Fruit fly (Drosophila melanogaster) whole organism, embryonic: ENCODE measurements around the gene CG14893.
A peak's percentile ranks its signal among the peaks of the same experiment; 100 is the strongest.

Experiments used
- CG1024 ChIP-seq: fragments of 200-800 bp; sonication (Bioruptor generic); IDR thresholded peaks from 2 replicates; pipeline ENCODE4 v1.3.6; 2022; ENCODE audit warnings: missing biosample characterization, missing genetic modification characterization
- CG10321 ChIP-seq: fragments of 200-800 bp; sonication (Bioruptor generic); IDR thresholded peaks from 2 replicates; pipeline ENCODE4 v1.3.6; 2022; ENCODE audit warnings: missing biosample characterization, missing genetic modification characterization
- CG10654 ChIP-seq: fragments of 200-800 bp; sonication (Bioruptor generic); optimal IDR thresholded peaks from 2 replicates; lab custom pipeline; 2016; ENCODE audit warnings: missing biosample characterization, missing genetic modification characterization
- CG11093 ChIP-seq: fragments of 200-800 bp; sonication (Bioruptor generic); IDR thresholded peaks from 3 replicates; pipeline ENCODE4 v1.3.6; 2022; ENCODE audit warnings: missing biosample characterization, missing genetic modification characterization
- CG12071 ChIP-seq: fragments of 200-800 bp; sonication (Bioruptor generic); optimal IDR thresholded peaks from 3 replicates; lab custom pipeline; 2018; ENCODE audit warnings: missing biosample characterization, mild to moderate bottlenecking, missing genetic modification characterization
- CG12769 ChIP-seq: fragments of 200-800 bp; sonication (Bioruptor generic); optimal IDR thresholded peaks from 2 replicates; lab custom pipeline; 2019; ENCODE audit warnings: missing biosample characterization, mild to moderate bottlenecking, missing genetic modification characterization, moderate library complexity
- CG13296 ChIP-seq: fragments of 200-800 bp; sonication (Bioruptor generic); optimal IDR thresholded peaks from 3 replicates; lab custom pipeline; 2018; ENCODE audit warnings: missing biosample characterization, mild to moderate bottlenecking, missing genetic modification characterization
- CG14441 ChIP-seq: fragments of 200-800 bp; sonication (Bioruptor generic); IDR thresholded peaks from 2 replicates; pipeline ENCODE4 v1.3.6; 2022; ENCODE audit warnings: missing biosample characterization, missing genetic modification characterization
- CG15479 ChIP-seq: fragments of 200-800 bp; sonication (Bioruptor generic); optimal IDR thresholded peaks from 3 replicates; lab custom pipeline; 2019; ENCODE audit warnings: missing biosample characterization, mild to moderate bottlenecking, missing genetic modification characterization, moderate library complexity
- CG1832 ChIP-seq: fragments of 200-800 bp; sonication (Bioruptor generic); optimal IDR thresholded peaks from 2 replicates; lab custom pipeline; 2017; ENCODE audit warnings: missing biosample characterization, mild to moderate bottlenecking, missing genetic modification characterization, inconsistent platforms
- CG32532 ChIP-seq: fragments of 200-800 bp; sonication (Bioruptor generic); IDR thresholded peaks from 2 replicates; pipeline ENCODE4 v1.3.6; 2022; ENCODE audit warnings: missing biosample characterization, missing genetic modification characterization
- CG32767 ChIP-seq: fragments of 200-800 bp; sonication (Bioruptor generic); IDR thresholded peaks from 2 replicates; pipeline ENCODE4 v1.3.6; 2022; ENCODE audit warnings: missing biosample characterization, missing genetic modification characterization
- CG42726 ChIP-seq: fragments of 200-800 bp; sonication (Bioruptor generic); IDR thresholded peaks from 2 replicates; pipeline ENCODE4 v1.3.6; 2022; ENCODE audit warnings: missing biosample characterization, missing genetic modification characterization; ENCODE audit not compliant: partially characterized antibody
- CG4360 ChIP-seq: fragments of 200-800 bp; sonication (Bioruptor generic); IDR thresholded peaks from 2 replicates; pipeline ENCODE4 v1.3.6; 2022; ENCODE audit warnings: missing biosample characterization, missing genetic modification characterization
- CG7357 ChIP-seq: fragments of 200-800 bp; sonication (Bioruptor generic); IDR thresholded peaks from 3 replicates; pipeline ENCODE4 v1.3.6; 2022; ENCODE audit warnings: missing biosample characterization, missing genetic modification characterization
- CG8359 ChIP-seq: fragments of 200-800 bp; sonication (Bioruptor generic); optimal IDR thresholded peaks from 2 replicates; lab custom pipeline; 2017; ENCODE audit warnings: missing biosample characterization, mild to moderate bottlenecking, missing genetic modification characterization, borderline replicate concordance
- CG9437 ChIP-seq: fragments of 200-800 bp; sonication (Bioruptor generic); optimal IDR thresholded peaks from 2 replicates; lab custom pipeline; 2018; ENCODE audit warnings: missing biosample characterization, mild to moderate bottlenecking, missing genetic modification characterization
- Dref ChIP-seq: fragments of 200-800 bp; sonication (Bioruptor generic); IDR thresholded peaks from 2 replicates; pipeline ENCODE4 v1.3.6; 2022; ENCODE audit warnings: missing biosample characterization, missing genetic modification characterization
- Ets65A ChIP-seq: fragments of 200-800 bp; sonication (Bioruptor generic); peaks from one replicate; lab custom pipeline; 2016; ENCODE audit warnings: missing biosample characterization, missing genetic modification characterization
- Hr78 ChIP-seq, 2 experiments: fragments of 200-800 bp in 1 of 2; fragments of >200 bp in 1 of 2; sonication (Bioruptor generic) in 1 of 2; optimal IDR thresholded peaks; 2 replicates each; lab custom pipeline; 2017 to 2019; ENCODE audit warnings: missing biosample characterization in 2 of 2, missing genetic modification characterization in 2 of 2, mild to moderate bottlenecking in 1 of 2, moderate library complexity in 1 of 2
- MTF-1 ChIP-seq: fragments of 200-800 bp; sonication (Bioruptor generic); optimal IDR thresholded peaks from 2 replicates; lab custom pipeline; 2018; ENCODE audit warnings: missing biosample characterization, mild to moderate bottlenecking, missing genetic modification characterization, borderline replicate concordance
- Med ChIP-seq: fragments of 200-800 bp; sonication (Bioruptor generic); peaks from one replicate; lab custom pipeline; 2016; ENCODE audit warnings: missing biosample characterization, missing genetic modification characterization, mild to moderate bottlenecking, inconsistent platforms, moderate library complexity
- Nf-YB ChIP-seq: fragments of 200-800 bp; sonication (Bioruptor generic); optimal IDR thresholded peaks from 3 replicates; lab custom pipeline; 2019; ENCODE audit warnings: missing biosample characterization, mild to moderate bottlenecking, missing genetic modification characterization, moderate library complexity
- Nf-YC ChIP-seq: fragments of 200-800 bp; optimal IDR thresholded peaks from 3 replicates; lab custom pipeline; 2019; ENCODE audit warnings: missing biosample characterization, mild to moderate bottlenecking, missing genetic modification characterization, moderate library complexity
- Six4 ChIP-seq: fragments of 200-800 bp; sonication (Bioruptor generic); optimal IDR thresholded peaks from 2 replicates; lab custom pipeline; 2016; ENCODE audit warnings: missing biosample characterization, missing genetic modification characterization
- Usf ChIP-seq: fragments of 200-800 bp; sonication (Bioruptor generic); optimal IDR thresholded peaks from 2 replicates; lab custom pipeline; 2017; ENCODE audit warnings: missing genotype, missing biosample characterization, missing genetic modification characterization
- Xbp1 ChIP-seq: fragments of 200-800 bp; sonication (Bioruptor generic); optimal IDR thresholded peaks from 3 replicates; lab custom pipeline; 2016; ENCODE audit warnings: missing biosample characterization, mild to moderate bottlenecking, missing genetic modification characterization
- ab ChIP-seq: fragments of 200-800 bp; sonication (Bioruptor generic); optimal IDR thresholded peaks from 2 replicates; lab custom pipeline; 2016; ENCODE audit warnings: missing biosample characterization, missing genetic modification characterization
- abd-A ChIP-seq: fragments of 200-800 bp; sonication (Bioruptor generic); optimal IDR thresholded peaks from 3 replicates; lab custom pipeline; 2019; ENCODE audit warnings: missing biosample characterization, mild to moderate bottlenecking, missing genetic modification characterization, moderate library complexity
- aop ChIP-seq: fragments of 200-800 bp; sonication (Bioruptor generic); IDR thresholded peaks from 2 replicates; pipeline ENCODE4 v1.3.6; 2022; ENCODE audit warnings: missing biosample characterization, missing genetic modification characterization
- cad ChIP-seq: fragments of >200 bp; optimal IDR thresholded peaks from 2 replicates; lab custom pipeline; 2017; ENCODE audit warnings: missing biosample characterization, missing genetic modification characterization
- cg ChIP-seq: fragments of 200-800 bp; sonication (Bioruptor generic); optimal IDR thresholded peaks from 3 replicates; lab custom pipeline; 2019; ENCODE audit warnings: missing biosample characterization, mild to moderate bottlenecking, missing genetic modification characterization, moderate library complexity
- croc ChIP-seq: fragments of 200-800 bp; sonication (Bioruptor generic); conservative IDR thresholded peaks from 3 replicates; pipeline ENCODE4 v1.3.6; 2022; ENCODE audit warnings: missing biosample characterization, missing genetic modification characterization
- dmrt11E ChIP-seq: fragments of 200-800 bp; sonication (Bioruptor generic); optimal IDR thresholded peaks from 3 replicates; lab custom pipeline; 2018; ENCODE audit warnings: missing biosample characterization, mild to moderate bottlenecking, missing genetic modification characterization, moderate library complexity
- dysf ChIP-seq: fragments of 200-800 bp; sonication (Bioruptor generic); IDR thresholded peaks from 3 replicates; pipeline ENCODE4 v1.3.6; 2022; ENCODE audit warnings: missing biosample characterization, missing genetic modification characterization
- gfzf ChIP-seq: fragments of 200-800 bp; sonication (Bioruptor generic); optimal IDR thresholded peaks from 2 replicates; lab custom pipeline; 2016; ENCODE audit warnings: missing biosample characterization, mild to moderate bottlenecking, missing genetic modification characterization, moderate library complexity
- gsb-n ChIP-seq: fragments of 200-800 bp; sonication (Bioruptor generic); optimal IDR thresholded peaks from 3 replicates; lab custom pipeline; 2018; ENCODE audit warnings: missing biosample characterization, mild to moderate bottlenecking, missing genetic modification characterization
- insv ChIP-seq, 2 experiments: fragments of 200-800 bp; sonication (Bioruptor generic); optimal IDR thresholded peaks; 3 replicates each; lab custom pipeline; 2016 to 2018; ENCODE audit warnings: missing biosample characterization in 2 of 2, missing genetic modification characterization in 2 of 2
- inv ChIP-seq: fragments of 200-800 bp; sonication (Bioruptor generic); IDR thresholded peaks from 2 replicates; pipeline ENCODE4 v1.3.6; 2022; ENCODE audit warnings: missing biosample characterization, missing genetic modification characterization; ENCODE audit not compliant: partially characterized antibody
- mld ChIP-seq: fragments of 200-800 bp; sonication (Bioruptor generic); IDR thresholded peaks from 3 replicates; pipeline ENCODE4 v1.3.6; 2022; ENCODE audit warnings: missing biosample characterization, missing genetic modification characterization; ENCODE audit not compliant: partially characterized antibody
- phol ChIP-seq: fragments of 200-800 bp; sonication (Bioruptor generic); optimal IDR thresholded peaks from 3 replicates; lab custom pipeline; 2018; ENCODE audit warnings: missing biosample characterization, mild to moderate bottlenecking, missing genetic modification characterization, moderate library complexity
- rib ChIP-seq: fragments of 200-800 bp; sonication (Bioruptor generic); IDR thresholded peaks from 2 replicates; pipeline ENCODE4 v1.3.6; 2022; ENCODE audit warnings: missing biosample characterization, missing genetic modification characterization
- sens ChIP-seq: fragments of 200-800 bp; sonication (Bioruptor generic); peaks from one replicate; lab custom pipeline; 2016; ENCODE audit warnings: missing biosample characterization, missing genetic modification characterization
- shn ChIP-seq: fragments of 200-800 bp; sonication (Bioruptor generic); optimal IDR thresholded peaks from 3 replicates; lab custom pipeline; 2016; ENCODE audit warnings: missing biosample characterization, missing genetic modification characterization
- tna ChIP-seq: fragments of 200-800 bp; sonication (Bioruptor generic); IDR thresholded peaks from 2 replicates; pipeline ENCODE4 v1.3.6; 2022; ENCODE audit warnings: missing biosample characterization, missing genetic modification characterization; ENCODE audit not compliant: partially characterized antibody
- toy ChIP-seq: fragments of 200-800 bp; sonication (Bioruptor generic); IDR thresholded peaks from 2 replicates; pipeline ENCODE4 v1.3.6; 2022; ENCODE audit warnings: missing biosample characterization, missing genetic modification characterization
- twi ChIP-seq: fragments of 200-800 bp; optimal IDR thresholded peaks from 2 replicates; lab custom pipeline; 2019; ENCODE audit warnings: missing biosample characterization, mild to moderate bottlenecking, missing genetic modification characterization, moderate library complexity
- zf30C ChIP-seq: fragments of 200-800 bp; sonication (Bioruptor generic); optimal IDR thresholded peaks from 3 replicates; lab custom pipeline; 2018; ENCODE audit warnings: missing biosample characterization, mild to moderate bottlenecking, missing genetic modification characterization

CG14893 gene

dm6 chr3R:16655494-16656493 lies 35.2 kb downstream of the CG14893 start, which contains the start of gene modSP (continued):
- TF ChIP-seq gfzf (GFP tag; lab: Kevin White, UChicago) (peak; percentile 41), CG42726 (GFP tag; lab: Robert Waterston, UW) (peak; percentile 68; the same call in 1 of the 2 replicates), CG4360 (no peak), shn (GFP tag; lab: Kevin White, UChicago) (no peak), Nf-YB (GFP tag; lab: Kevin White, UChicago) (no peak), abd-A (tag; lab: Kevin White, UChicago) (peak; percentile 24), Usf (GFP tag; lab: Kevin White, UChicago) (no peak), Med (peak; percentile 75), ab (GFP tag; lab: Kevin White, UChicago) (no peak), CG32767 (GFP tag; lab: Robert Waterston, UW) (no peak), inv (GFP tag; lab: Robert Waterston, UW) (peak; percentile 48; the same call in 1 of the 2 replicates), insv (GFP tag; optimal IDR thresholded peaks at IDR 0.05; lab: Kevin White, UChicago) (peak in 1 of 2 experiments; percentile 14), CG12769 (tag; lab: Kevin White, UChicago) (peak; percentile 60), CG32532 (GFP tag; lab: Robert Waterston, UW) (no peak; the same call in 1 of the 2 replicates), CG8359 (no peak), aop (no peak), dmrt11E (tag; lab: Kevin White, UChicago) (no peak), CG7357 (GFP tag; lab: Robert Waterston, UW) (peak; percentile 18; the same call in 1 of the 3 replicates), CG13296 (no peak), toy (no peak), CG14441 (GFP tag; lab: Robert Waterston, UW) (peak; percentile 43; the same call in 1 of the 2 replicates), croc (GFP tag; lab: Robert Waterston, UW) (no peak), CG12071 (GFP tag; lab: Kevin White, UChicago) (no peak), CG9437 (GFP tag; lab: Kevin White, UChicago) (peak; percentile 86), zf30C (GFP tag; lab: Kevin White, UChicago) (peak; percentile 86), Ets65A (peak; percentile 96), MTF-1 (no peak)

dm6 chr3R:16661693-16662092 lies 41.1 kb downstream of the CG14893 start:
- TF ChIP-seq CG11093 (GFP tag; lab: Robert Waterston, UW), result no peak
- TF ChIP-seq rib (GFP tag; lab: Robert Waterston, UW), result no peak
- peak; percentile 29 for TF ChIP-seq twi
- TF ChIP-seq sens, result peak; percentile 69
- TF ChIP-seq cad (GFP tag; lab: Kevin White, UChicago), result peak; percentile 72
- TF ChIP-seq dysf, result no peak
- TF ChIP-seq phol, result peak; percentile 33
- TF ChIP-seq Xbp1 (GFP tag; lab: Kevin White, UChicago), result no peak
- no peak for TF ChIP-seq CG10654 (GFP tag; lab: Kevin White, UChicago)
- TF ChIP-seq gsb-n, result peak; percentile 51
- TF ChIP-seq CG1832 (GFP tag; lab: Kevin White, UChicago), result peak; percentile 71
- TF ChIP-seq tna (GFP tag; lab: Robert Waterston, UW), result no peak
- no peak for TF ChIP-seq Six4 (GFP tag; lab: Kevin White, UChicago)
- peak; percentile 71 for TF ChIP-seq Nf-YC (tag; lab: Kevin White, UChicago)
- TF ChIP-seq Nf-YB (GFP tag; lab: Kevin White, UChicago), result peak; percentile 77
- no peak for TF ChIP-seq mld
- no peak for TF ChIP-seq CG1024 (GFP tag; lab: Robert Waterston, UW)
- no peak for TF ChIP-seq Dref (GFP tag; lab: Robert Waterston, UW)
- TF ChIP-seq cg (GFP tag; lab: Kevin White, UChicago), result peak; percentile 40
- TF ChIP-seq CG32532 (GFP tag; lab: Robert Waterston, UW), result no peak
- peak in 1 of 2 experiments; percentile 75 for TF ChIP-seq Hr78 (GFP tag; optimal IDR thresholded peaks at IDR 0.05; lab: Kevin White, UChicago)
- TF ChIP-seq CG10321 (GFP tag; lab: Robert Waterston, UW), result peak; percentile 88
- TF ChIP-seq CG15479 (GFP tag; lab: Kevin White, UChicago), result no peak
